Fruit fly (Drosophila melanogaster) whole organism, embryonic: Measurements from ENCODE around the gene eIF3i.

ENCODE experiments used
- Atf6 ChIP-seq: fragments of 200-800 bp; sonication (Bioruptor generic); IDR thresholded peaks from 2 replicates; pipeline ENCODE4 v1.3.6; 2022; ENCODE audit warnings: missing biosample characterization, missing genetic modification characterization
- CG10431 ChIP-seq: fragments of 200-800 bp; sonication (Bioruptor generic); optimal IDR thresholded peaks from 3 replicates; lab custom pipeline; 2018; ENCODE audit warnings: missing biosample characterization, mild to moderate bottlenecking, missing genetic modification characterization
- CG10959 ChIP-seq: fragments of 200-800 bp; sonication (Bioruptor generic); IDR thresholded peaks from 2 replicates; pipeline ENCODE4 v1.3.6; 2022; ENCODE audit warnings: missing biosample characterization, missing genetic modification characterization
- CG12391 ChIP-seq: fragments of 200-800 bp; sonication (Bioruptor generic); optimal IDR thresholded peaks from 3 replicates; lab custom pipeline; 2018; ENCODE audit warnings: missing biosample characterization, mild to moderate bottlenecking, missing genetic modification characterization, moderate library complexity
- CG14441 ChIP-seq: fragments of 200-800 bp; sonication (Bioruptor generic); IDR thresholded peaks from 2 replicates; pipeline ENCODE4 v1.3.6; 2022; ENCODE audit warnings: missing biosample characterization, missing genetic modification characterization
- CG14710 ChIP-seq: fragments of 200-800 bp; sonication (Bioruptor generic); optimal IDR thresholded peaks from 3 replicates; lab custom pipeline; 2019; ENCODE audit warnings: missing biosample characterization, mild to moderate bottlenecking, missing genetic modification characterization, moderate library complexity
- CG15514 ChIP-seq: fragments of 200-800 bp; sonication (Bioruptor generic); optimal IDR thresholded peaks from 3 replicates; lab custom pipeline; 2017; ENCODE audit warnings: missing biosample characterization, missing genetic modification characterization, mild to moderate bottlenecking, moderate library complexity, missing genetic modification reagents
- CG17568 ChIP-seq: fragments of 200-800 bp; sonication (Bioruptor generic); optimal IDR thresholded peaks from 2 replicates; lab custom pipeline; 2018; ENCODE audit warnings: missing biosample characterization, mild to moderate bottlenecking, missing genetic modification characterization, moderate library complexity
- CG17912 ChIP-seq: fragments of 200-800 bp; sonication (Bioruptor generic); optimal IDR thresholded peaks from 2 replicates; lab custom pipeline; 2018; ENCODE audit warnings: missing biosample characterization, mild to moderate bottlenecking, missing genetic modification characterization
- CG18262 ChIP-seq: fragments of 200-800 bp; optimal IDR thresholded peaks from 3 replicates; lab custom pipeline; 2019; ENCODE audit warnings: missing biosample characterization, mild to moderate bottlenecking, missing genetic modification characterization, moderate library complexity
- CG30020 ChIP-seq: fragments of 200-800 bp; optimal IDR thresholded peaks from 2 replicates; lab custom pipeline; 2019; ENCODE audit warnings: missing biosample characterization, mild to moderate bottlenecking, missing genetic modification characterization, moderate library complexity
- CG3163 ChIP-seq: fragments of 200-800 bp; sonication (Bioruptor generic); optimal IDR thresholded peaks from 3 replicates; lab custom pipeline; 2016; ENCODE audit warnings: missing biosample characterization, missing genetic modification characterization
- CG6175 ChIP-seq: fragments of 200-800 bp; sonication (Bioruptor generic); IDR thresholded peaks from 3 replicates; pipeline ENCODE4 v1.3.6; 2022; ENCODE audit warnings: missing biosample characterization, missing genetic modification characterization
- CG6854 ChIP-seq: fragments of 200-800 bp; sonication (Bioruptor generic); optimal IDR thresholded peaks from 3 replicates; lab custom pipeline; 2017; ENCODE audit warnings: missing biosample characterization, mild to moderate bottlenecking, missing genetic modification characterization
- CG7357 ChIP-seq: fragments of 200-800 bp; sonication (Bioruptor generic); IDR thresholded peaks from 3 replicates; pipeline ENCODE4 v1.3.6; 2022; ENCODE audit warnings: missing biosample characterization, missing genetic modification characterization
- CG7928 ChIP-seq: fragments of 200-800 bp; sonication (Bioruptor generic); optimal IDR thresholded peaks from 2 replicates; lab custom pipeline; 2017; ENCODE audit warnings: missing biosample characterization, mild to moderate bottlenecking, missing genetic modification characterization
- CG9797 ChIP-seq: fragments of 200-800 bp; sonication (Bioruptor generic); optimal IDR thresholded peaks from 3 replicates; lab custom pipeline; 2018; ENCODE audit warnings: missing biosample characterization, mild to moderate bottlenecking, missing genetic modification characterization
- CG9876 ChIP-seq: fragments of 200-800 bp; sonication (Bioruptor generic); optimal IDR thresholded peaks from 2 replicates; lab custom pipeline; 2016; ENCODE audit warnings: missing biosample characterization, missing genetic modification characterization
- CHES-1-like ChIP-seq: fragments of 200-800 bp; sonication (Bioruptor generic); optimal IDR thresholded peaks from 2 replicates; lab custom pipeline; 2016; ENCODE audit warnings: missing biosample characterization, missing genetic modification characterization
- CrebB ChIP-seq: fragments of 200-800 bp; sonication (Bioruptor generic); optimal IDR thresholded peaks from 3 replicates; lab custom pipeline; 2018; ENCODE audit warnings: missing biosample characterization, mild to moderate bottlenecking, missing genetic modification characterization
- D19A ChIP-seq: fragments of 200-800 bp; optimal IDR thresholded peaks from 3 replicates; lab custom pipeline; 2019; ENCODE audit warnings: missing biosample characterization, mild to moderate bottlenecking, missing genetic modification characterization, moderate library complexity
- Dip3 ChIP-seq: fragments of 200-800 bp; sonication (Bioruptor generic); optimal IDR thresholded peaks from 3 replicates; lab custom pipeline; 2016; ENCODE audit warnings: missing biosample characterization, missing genetic modification characterization
- ERR ChIP-seq: fragments of 200-800 bp; sonication (Bioruptor generic); optimal IDR thresholded peaks from 2 replicates; lab custom pipeline; 2016; ENCODE audit warnings: missing biosample characterization, missing genetic modification characterization
- Elba2 ChIP-seq: fragments of 200-800 bp; sonication (Bioruptor generic); optimal IDR thresholded peaks from 3 replicates; lab custom pipeline; 2016; ENCODE audit warnings: missing biosample characterization, missing genetic modification characterization
- Fer3 ChIP-seq: fragments of 200-800 bp; sonication (Bioruptor generic); optimal IDR thresholded peaks from 2 replicates; lab custom pipeline; 2018; ENCODE audit warnings: missing biosample characterization, mild to moderate bottlenecking, missing genetic modification characterization, moderate library complexity
- GATAe ChIP-seq: fragments of 200-800 bp; sonication (Bioruptor generic); conservative IDR thresholded peaks from 2 replicates; pipeline ENCODE4 v1.3.6; 2022; ENCODE audit warnings: missing biosample characterization, missing genetic modification characterization
- Gsc ChIP-seq: fragments of 200-800 bp; sonication (Bioruptor generic); IDR thresholded peaks from 2 replicates; pipeline ENCODE4 v1.3.6; 2022; ENCODE audit warnings: missing biosample characterization, missing genetic modification characterization
- Hr3 ChIP-seq: fragments of 200-800 bp; sonication (Bioruptor generic); optimal IDR thresholded peaks from 3 replicates; lab custom pipeline; 2016; ENCODE audit warnings: missing biosample characterization, missing genetic modification characterization
- Mad ChIP-seq: fragments of 200-800 bp; sonication (Bioruptor generic); optimal IDR thresholded peaks from 2 replicates; lab custom pipeline; 2016; ENCODE audit warnings: missing biosample characterization, missing genetic modification characterization
- Meics ChIP-seq: fragments of 200-800 bp; sonication (Bioruptor generic); optimal IDR thresholded peaks from 2 replicates; lab custom pipeline; 2017; ENCODE audit warnings: missing biosample characterization, mild to moderate bottlenecking, missing genetic modification characterization
- Pdp1 ChIP-seq, 2 experiments: fragments of 200-800 bp; sonication (Bioruptor generic); optimal IDR thresholded peaks; 3 replicates each; lab custom pipeline; 2016; ENCODE audit warnings: missing biosample characterization in 2 of 2, missing genetic modification characterization in 2 of 2, mild to moderate bottlenecking in 1 of 2, moderate library complexity in 1 of 2
- Poxn ChIP-seq: fragments of 200-800 bp; sonication (Bioruptor generic); IDR thresholded peaks from 2 replicates; pipeline ENCODE4 v1.3.6; 2022; ENCODE audit warnings: missing biosample characterization, missing genetic modification characterization
- Stat92E ChIP-seq, 3 experiments: fragments of >200 bp in 2 of 3; fragments of 200-800 bp in 1 of 3; sonication (Bioruptor generic) in 1 of 3; optimal IDR thresholded peaks; 2 replicates each; lab custom pipeline; 2017 to 2019; ENCODE audit warnings: missing biosample characterization in 3 of 3, missing genetic modification characterization in 3 of 3, mild to moderate bottlenecking in 1 of 3, moderate library complexity in 1 of 3
- Tbp ChIP-seq: fragments of >200 bp; optimal IDR thresholded peaks from 2 replicates; lab custom pipeline; 2018; ENCODE audit warnings: missing biosample characterization, missing genetic modification characterization
- Xbp1 ChIP-seq: fragments of 200-800 bp; sonication (Bioruptor generic); optimal IDR thresholded peaks from 3 replicates; lab custom pipeline; 2016; ENCODE audit warnings: missing biosample characterization, mild to moderate bottlenecking, missing genetic modification characterization
- ab ChIP-seq: fragments of 200-800 bp; sonication (Bioruptor generic); optimal IDR thresholded peaks from 2 replicates; lab custom pipeline; 2016; ENCODE audit warnings: missing biosample characterization, missing genetic modification characterization
- ase ChIP-seq: fragments of 200-800 bp; sonication (Bioruptor generic); IDR thresholded peaks from 3 replicates; pipeline ENCODE4 v1.3.6; 2022; ENCODE audit warnings: missing biosample characterization, missing genetic modification characterization
- bowl ChIP-seq: fragments of 200-800 bp; sonication (Bioruptor generic); IDR thresholded peaks from 2 replicates; pipeline ENCODE4 v1.3.6; 2022; ENCODE audit warnings: missing biosample characterization, missing genetic modification characterization
- btn ChIP-seq: fragments of 200-800 bp; sonication (Bioruptor generic); optimal IDR thresholded peaks from 2 replicates; lab custom pipeline; 2016; ENCODE audit warnings: missing biosample characterization, missing genetic modification characterization
- chn ChIP-seq: fragments of 200-800 bp; sonication (Bioruptor generic); optimal IDR thresholded peaks from 2 replicates; lab custom pipeline; 2016; ENCODE audit warnings: missing biosample characterization, missing genetic modification characterization
- ewg ChIP-seq: fragments of 200-800 bp; sonication (Bioruptor generic); optimal IDR thresholded peaks from 3 replicates; lab custom pipeline; 2017; ENCODE audit warnings: mild to moderate bottlenecking, missing biosample characterization, missing genetic modification reagents, missing genetic modification characterization
- gcm2 ChIP-seq: fragments of 200-800 bp; sonication (Bioruptor generic); optimal IDR thresholded peaks from 2 replicates; lab custom pipeline; 2016; ENCODE audit warnings: missing biosample characterization, missing genetic modification characterization
- gsb ChIP-seq: fragments of 200-800 bp; sonication (Bioruptor generic); IDR thresholded peaks from 2 replicates; pipeline ENCODE4 v1.3.6; 2022; ENCODE audit warnings: missing biosample characterization, missing genetic modification characterization
- insv ChIP-seq, 2 experiments: fragments of 200-800 bp; sonication (Bioruptor generic); optimal IDR thresholded peaks; 3 replicates each; lab custom pipeline; 2016 to 2018; ENCODE audit warnings: missing biosample characterization in 2 of 2, missing genetic modification characterization in 2 of 2
- lbe ChIP-seq: fragments of 200-800 bp; sonication (Bioruptor generic); optimal IDR thresholded peaks from 2 replicates; lab custom pipeline; 2016; ENCODE audit warnings: missing biosample characterization, mild to moderate bottlenecking, missing genetic modification characterization
- lmd ChIP-seq: fragments of 200-800 bp; sonication (Bioruptor generic); IDR thresholded peaks from 2 replicates; pipeline ENCODE4 v1.3.6; 2022; ENCODE audit warnings: missing biosample characterization, missing genetic modification characterization
- rib ChIP-seq: fragments of 200-800 bp; sonication (Bioruptor generic); IDR thresholded peaks from 2 replicates; pipeline ENCODE4 v1.3.6; 2022; ENCODE audit warnings: missing biosample characterization, missing genetic modification characterization
- seq ChIP-seq: fragments of 200-800 bp; sonication (Bioruptor generic); IDR thresholded peaks from 2 replicates; pipeline ENCODE4 v1.3.6; 2022; ENCODE audit warnings: missing biosample characterization, missing genetic modification characterization
- unc-4 ChIP-seq: fragments of 200-800 bp; sonication (Bioruptor generic); IDR thresholded peaks from 2 replicates; pipeline ENCODE4 v1.3.6; 2022; ENCODE audit warnings: missing biosample characterization, missing genetic modification characterization; ENCODE audit not compliant: partially characterized antibody
- zfh1 ChIP-seq: fragments of 200-800 bp; sonication (Bioruptor generic); IDR thresholded peaks from 3 replicates; pipeline ENCODE4 v1.3.6; 2022; ENCODE audit warnings: missing biosample characterization, missing genetic modification characterization

The eIF3i gene

DNA sequence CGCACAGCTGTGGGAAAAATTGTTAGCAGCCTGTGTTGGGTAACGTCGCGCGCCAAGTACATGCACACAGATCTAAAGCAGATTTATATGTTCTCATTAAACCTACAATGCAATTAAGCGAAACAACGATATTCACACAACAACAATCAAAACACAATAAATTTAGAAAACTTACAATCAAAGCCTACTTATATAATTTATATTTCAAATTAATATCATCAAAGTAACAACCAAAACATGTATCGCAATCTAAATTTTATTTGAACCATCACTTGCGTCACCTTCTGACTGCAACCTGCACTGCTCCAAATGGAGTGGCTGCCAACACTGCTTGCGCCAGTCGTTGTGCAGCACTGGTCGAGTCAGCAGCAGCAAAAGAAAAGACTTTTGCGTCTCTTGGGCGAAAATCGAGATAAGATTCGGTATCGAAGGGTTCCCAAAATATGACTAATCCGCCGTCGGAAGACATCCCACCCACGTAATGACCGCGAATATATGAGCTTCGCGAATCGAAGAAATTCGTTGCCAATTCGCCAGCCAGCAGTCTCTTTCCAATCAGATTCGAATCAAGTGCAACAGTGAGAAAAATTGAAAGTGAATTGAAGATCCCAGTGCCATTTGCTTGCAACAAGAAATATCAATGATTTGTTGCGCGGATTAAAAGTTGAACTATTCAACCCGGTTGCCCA lies 13.8 kb upstream of the eIF3i start, which contains the start of the genes CG8892 and CG34126 (continued):
- peak in 1 of 3 experiments; percentile 76 for TF ChIP-seq Stat92E (GFP tag; optimal IDR thresholded peaks at IDR 0.05; lab: Kevin White, UChicago)
- TF ChIP-seq unc-4 (GFP tag; lab: Robert Waterston, UW), result 0 out of 2 replicates have a peak, but pooled peaks have one; percentile 27
- peak in 1 of 2 experiments; percentile 91 for TF ChIP-seq insv (GFP tag; optimal IDR thresholded peaks at IDR 0.05; lab: Kevin White, UChicago)
- TF ChIP-seq CG9797 (GFP tag; lab: Kevin White, UChicago), result peak; percentile 65
- TF ChIP-seq CG14710 (tag; lab: Kevin White, UChicago), result peak; percentile 98
- TF ChIP-seq CG7928 (GFP tag; lab: Kevin White, UChicago), result peak; percentile 77
- TF ChIP-seq Atf6, result peak; percentile 97
- peak; percentile 95 to 98 for TF ChIP-seq Pdp1 (GFP tag; optimal IDR thresholded peaks at IDR 0.05; lab: Kevin White, UChicago)
- peak; percentile 91 for TF ChIP-seq gsb (GFP tag; lab: Robert Waterston, UW)
- peak; percentile 84 for TF ChIP-seq CG10431 (GFP tag; lab: Kevin White, UChicago)
- TF ChIP-seq CG17912 (GFP tag; lab: Kevin White, UChicago), result peak; percentile 82
- TF ChIP-seq Tbp (GFP tag; lab: Kevin White, UChicago), result peak; percentile 75
- TF ChIP-seq bowl (GFP tag; lab: Robert Waterston, UW), result peak; percentile 74
- peak; percentile 93 for TF ChIP-seq CG15514 (GFP tag; lab: Kevin White, UChicago)
- TF ChIP-seq Fer3 (tag; lab: Kevin White, UChicago), result peak; percentile 97
- TF ChIP-seq CG10959 (GFP tag; lab: Robert Waterston, UW), result peak; percentile 93
- TF ChIP-seq rib, result peak; percentile 93
- peak; percentile 99 for TF ChIP-seq Hr3
- peak; percentile 92 for TF ChIP-seq CG6175 (GFP tag; lab: Robert Waterston, UW)
- peak; percentile 86 for TF ChIP-seq Poxn (GFP tag; lab: Robert Waterston, UW)
- peak; percentile 96 for TF ChIP-seq zfh1
- peak; percentile 89 for TF ChIP-seq CG30020
- TF ChIP-seq CG18262 (tag; lab: Kevin White, UChicago), result peak; percentile 97
- TF ChIP-seq btn, result peak; percentile 64
- TF ChIP-seq CG12391 (tag; lab: Kevin White, UChicago), result peak; percentile 98
- peak; percentile 95 for TF ChIP-seq Gsc
- TF ChIP-seq Meics, result peak; percentile 97
- peak; percentile 94 for TF ChIP-seq CG14441 (GFP tag; lab: Robert Waterston, UW)
- TF ChIP-seq seq (GFP tag; lab: Robert Waterston, UW), result peak; percentile 94
- TF ChIP-seq CHES-1-like (GFP tag; lab: Kevin White, UChicago), result peak; percentile 96
- TF ChIP-seq CG17568 (GFP tag; lab: Kevin White, UChicago), result no peak
- peak; percentile 95 for TF ChIP-seq ewg (GFP tag; lab: Kevin White, UChicago)
- TF ChIP-seq CG9876 (GFP tag; lab: Kevin White, UChicago), result peak; percentile 96
- TF ChIP-seq ab (GFP tag; lab: Kevin White, UChicago), result peak; percentile 96
- TF ChIP-seq lmd (GFP tag; lab: Robert Waterston, UW), result peak; percentile 97
- TF ChIP-seq chn (GFP tag; lab: Kevin White, UChicago), result peak; percentile 98
- peak; percentile 98 for TF ChIP-seq Dip3
- peak; percentile 89 for TF ChIP-seq GATAe
- TF ChIP-seq ase (GFP tag; lab: Robert Waterston, UW), result peak; percentile 92
- TF ChIP-seq lbe (GFP tag; lab: Kevin White, UChicago), result peak; percentile 95
- peak; percentile 97 for TF ChIP-seq Mad (GFP tag; lab: Kevin White, UChicago)
- peak; percentile 92 for TF ChIP-seq CrebB (tag; lab: Kevin White, UChicago)
- TF ChIP-seq ERR (GFP tag; lab: Kevin White, UChicago), result peak; percentile 87
- TF ChIP-seq CG6854 (GFP tag; lab: Kevin White, UChicago), result peak; percentile 89
- peak; percentile 84 for TF ChIP-seq CG3163 (GFP tag; lab: Kevin White, UChicago)
- peak; percentile 99 for TF ChIP-seq Xbp1
- peak; percentile 87 for TF ChIP-seq D19A (tag; lab: Kevin White, UChicago)
- TF ChIP-seq CG7357, result peak; percentile 92
- peak; percentile 93 for TF ChIP-seq gcm2 (GFP tag; lab: Kevin White, UChicago)
- peak; percentile 92 for TF ChIP-seq Elba2 (GFP tag; lab: Kevin White, UChicago)
